Fruit fly (Drosophila melanogaster) whole organism, embryonic: ENCODE results near the gene Wwox.

Experiments
- Aef1 ChIP-seq: fragments of 200-800 bp; sonication (Bioruptor generic); IDR thresholded peaks from 3 replicates; pipeline ENCODE4 v1.3.6; 2022; ENCODE audit warnings: missing biosample characterization, missing genetic modification characterization
- Bgb ChIP-seq: fragments of 200-800 bp; sonication (Bioruptor generic); IDR thresholded peaks from 2 replicates; pipeline ENCODE4 v1.3.6; 2022; ENCODE audit warnings: missing biosample characterization, missing genetic modification characterization; ENCODE audit not compliant: partially characterized antibody
- Bteb2 ChIP-seq: fragments of 200-800 bp; sonication (Bioruptor generic); optimal IDR thresholded peaks from 2 replicates; lab custom pipeline; 2016; ENCODE audit warnings: missing biosample characterization, missing genetic modification characterization
- C15 ChIP-seq: fragments of 200-800 bp; sonication (Bioruptor generic); IDR thresholded peaks from 3 replicates; pipeline ENCODE4 v1.3.6; 2022; ENCODE audit warnings: missing biosample characterization, missing genetic modification characterization
- CG11093 ChIP-seq: fragments of 200-800 bp; sonication (Bioruptor generic); IDR thresholded peaks from 3 replicates; pipeline ENCODE4 v1.3.6; 2022; ENCODE audit warnings: missing biosample characterization, missing genetic modification characterization
- CG12299 ChIP-seq: fragments of 200-800 bp; sonication (Bioruptor generic); optimal IDR thresholded peaks from 2 replicates; lab custom pipeline; 2018; ENCODE audit warnings: missing biosample characterization, mild to moderate bottlenecking, missing genetic modification characterization
- CG13624 ChIP-seq: fragments of 200-800 bp; sonication (Bioruptor generic); optimal IDR thresholded peaks from 2 replicates; lab custom pipeline; 2016; ENCODE audit warnings: missing biosample characterization, missing genetic modification characterization
- CG1647 ChIP-seq: fragments of 200-800 bp; sonication (Bioruptor generic); optimal IDR thresholded peaks from 3 replicates; lab custom pipeline; 2016; ENCODE audit warnings: missing biosample characterization, missing genetic modification characterization
- CG16815 ChIP-seq: fragments of 200-800 bp; sonication (Bioruptor generic); optimal IDR thresholded peaks from 3 replicates; lab custom pipeline; 2017; ENCODE audit warnings: missing biosample characterization, mild to moderate bottlenecking, missing genetic modification characterization
- CG17568 ChIP-seq: fragments of 200-800 bp; sonication (Bioruptor generic); optimal IDR thresholded peaks from 2 replicates; lab custom pipeline; 2018; ENCODE audit warnings: missing biosample characterization, mild to moderate bottlenecking, missing genetic modification characterization, moderate library complexity
- CG18476 ChIP-seq: fragments of 200-800 bp; sonication (Bioruptor generic); optimal IDR thresholded peaks from 2 replicates; lab custom pipeline; 2016; ENCODE audit warnings: missing biosample characterization, mild to moderate bottlenecking, missing genetic modification characterization
- CG2712 ChIP-seq: fragments of 200-800 bp; optimal IDR thresholded peaks from 3 replicates; lab custom pipeline; 2019; ENCODE audit warnings: missing biosample characterization, mild to moderate bottlenecking, missing genetic modification characterization, moderate library complexity
- CG2875 ChIP-seq: fragments of 200-800 bp; sonication (Bioruptor generic); optimal IDR thresholded peaks from 2 replicates; lab custom pipeline; 2017; ENCODE audit warnings: missing biosample characterization, mild to moderate bottlenecking, missing genetic modification characterization, missing genetic modification reagents
- CG32772 ChIP-seq: fragments of 200-800 bp; sonication (Bioruptor generic); IDR thresholded peaks from 2 replicates; pipeline ENCODE4 v1.3.6; 2022; ENCODE audit warnings: missing biosample characterization, missing genetic modification characterization
- CG3281 ChIP-seq: fragments of 200-800 bp; sonication (Bioruptor generic); optimal IDR thresholded peaks from 3 replicates; lab custom pipeline; 2017; ENCODE audit warnings: missing biosample characterization, mild to moderate bottlenecking, missing genetic modification characterization
- CG34224 ChIP-seq: fragments of 200-800 bp; sonication (Bioruptor generic); IDR thresholded peaks from 3 replicates; pipeline ENCODE4 v1.3.6; 2022; ENCODE audit warnings: missing biosample characterization, missing genetic modification characterization; ENCODE audit not compliant: partially characterized antibody
- CG5245 ChIP-seq: fragments of 200-800 bp; sonication (Bioruptor generic); optimal IDR thresholded peaks from 3 replicates; lab custom pipeline; 2016; ENCODE audit warnings: missing biosample characterization, missing genetic modification characterization
- CG6175 ChIP-seq: fragments of 200-800 bp; sonication (Bioruptor generic); IDR thresholded peaks from 3 replicates; pipeline ENCODE4 v1.3.6; 2022; ENCODE audit warnings: missing biosample characterization, missing genetic modification characterization
- CG6272 ChIP-seq: fragments of 200-800 bp; sonication (Bioruptor generic); IDR thresholded peaks from 2 replicates; pipeline ENCODE4 v1.3.6; 2022; ENCODE audit warnings: missing biosample characterization, missing genetic modification characterization
- CG6683 ChIP-seq: fragments of 200-800 bp; sonication (Bioruptor generic); optimal IDR thresholded peaks from 2 replicates; lab custom pipeline; 2017; ENCODE audit warnings: missing biosample characterization, mild to moderate bottlenecking, missing genetic modification characterization, missing genetic modification reagents
- CG6791 ChIP-seq: fragments of 200-800 bp; sonication (Bioruptor generic); IDR thresholded peaks from 3 replicates; pipeline ENCODE4 v1.3.6; 2022; ENCODE audit warnings: missing biosample characterization, missing genetic modification characterization; ENCODE audit not compliant: partially characterized antibody
- CG8290 ChIP-seq, 3 experiments: fragments of 200-800 bp; sonication (Bioruptor generic); optimal IDR thresholded peaks; 2 replicates each; lab custom pipeline; 2016 to 2019; ENCODE audit warnings: missing biosample characterization in 3 of 3, missing genetic modification characterization in 3 of 3, mild to moderate bottlenecking in 2 of 3, moderate library complexity in 1 of 3
- CG8944 ChIP-seq: fragments of 200-800 bp; sonication (Bioruptor generic); optimal IDR thresholded peaks from 3 replicates; lab custom pipeline; 2016; ENCODE audit warnings: missing biosample characterization, missing genetic modification characterization
- CG9437 ChIP-seq: fragments of 200-800 bp; sonication (Bioruptor generic); optimal IDR thresholded peaks from 2 replicates; lab custom pipeline; 2018; ENCODE audit warnings: missing biosample characterization, mild to moderate bottlenecking, missing genetic modification characterization
- CG9797 ChIP-seq: fragments of 200-800 bp; sonication (Bioruptor generic); optimal IDR thresholded peaks from 3 replicates; lab custom pipeline; 2018; ENCODE audit warnings: missing biosample characterization, mild to moderate bottlenecking, missing genetic modification characterization
- Doc3 ChIP-seq: fragments of 200-800 bp; sonication (Bioruptor generic); IDR thresholded peaks from 3 replicates; pipeline ENCODE4 v1.3.6; 2022; ENCODE audit warnings: missing biosample characterization, missing genetic modification characterization; ENCODE audit not compliant: partially characterized antibody
- HLH4C ChIP-seq: fragments of 200-800 bp; sonication (Bioruptor generic); IDR thresholded peaks from 3 replicates; pipeline ENCODE4 v1.3.6; 2022; ENCODE audit warnings: missing biosample characterization, missing genetic modification characterization; ENCODE audit not compliant: partially characterized antibody
- HmgZ ChIP-seq: fragments of 200-800 bp; sonication (Bioruptor generic); optimal IDR thresholded peaks from 2 replicates; lab custom pipeline; 2018; ENCODE audit warnings: missing biosample characterization, mild to moderate bottlenecking, missing genetic modification characterization
- Lhr ChIP-seq: fragments of 200-800 bp; sonication (Bioruptor generic); optimal IDR thresholded peaks from 3 replicates; lab custom pipeline; 2017; ENCODE audit warnings: mild to moderate bottlenecking, missing biosample characterization, missing genetic modification reagents, missing genetic modification characterization
- MBD-R2 ChIP-seq: fragments of 200-800 bp; sonication (Bioruptor generic); IDR thresholded peaks from 2 replicates; pipeline ENCODE4 v1.3.6; 2022; ENCODE audit warnings: missing biosample characterization, missing genetic modification characterization
- Scr ChIP-seq: fragments of 200-800 bp; sonication (Bioruptor generic); IDR thresholded peaks from 2 replicates; pipeline ENCODE4 v1.3.6; 2022; ENCODE audit warnings: missing biosample characterization, missing genetic modification characterization; ENCODE audit not compliant: partially characterized antibody
- Ssrp ChIP-seq: fragments of 200-800 bp; sonication (Bioruptor generic); optimal IDR thresholded peaks from 2 replicates; lab custom pipeline; 2018; ENCODE audit warnings: missing biosample characterization, mild to moderate bottlenecking, missing genetic modification characterization, moderate library complexity
- bbx ChIP-seq: fragments of 200-800 bp; sonication (Bioruptor generic); IDR thresholded peaks from 2 replicates; pipeline ENCODE4 v1.3.6; 2022; ENCODE audit warnings: missing biosample characterization, missing genetic modification characterization; ENCODE audit not compliant: partially characterized antibody
- da ChIP-seq: fragments of 200-800 bp; sonication (Bioruptor generic); optimal IDR thresholded peaks from 2 replicates; lab custom pipeline; 2016; ENCODE audit warnings: missing biosample characterization, missing genetic modification characterization
- fd64A ChIP-seq: fragments of 200-800 bp; sonication (Bioruptor generic); optimal IDR thresholded peaks from 3 replicates; lab custom pipeline; 2018; ENCODE audit warnings: missing biosample characterization, mild to moderate bottlenecking, missing genetic modification characterization
- gcm ChIP-seq: fragments of 200-800 bp; sonication (Bioruptor generic); optimal IDR thresholded peaks from 2 replicates; lab custom pipeline; 2019; ENCODE audit warnings: missing biosample characterization, mild to moderate bottlenecking, missing genetic modification characterization, moderate library complexity
- gem ChIP-seq: fragments of 200-800 bp; sonication (Bioruptor generic); optimal IDR thresholded peaks from 2 replicates; lab custom pipeline; 2019; ENCODE audit warnings: missing biosample characterization, mild to moderate bottlenecking, missing genetic modification characterization, moderate library complexity
- grau ChIP-seq: fragments of 200-800 bp; optimal IDR thresholded peaks from 3 replicates; lab custom pipeline; 2019; ENCODE audit warnings: missing biosample characterization, mild to moderate bottlenecking, missing genetic modification characterization, moderate library complexity
- grn ChIP-seq: fragments of 200-800 bp; sonication (Bioruptor generic); optimal IDR thresholded peaks from 3 replicates; lab custom pipeline; 2017; ENCODE audit warnings: missing biosample characterization, missing genetic modification characterization
- gsb-n ChIP-seq: fragments of 200-800 bp; sonication (Bioruptor generic); optimal IDR thresholded peaks from 3 replicates; lab custom pipeline; 2018; ENCODE audit warnings: missing biosample characterization, mild to moderate bottlenecking, missing genetic modification characterization
- hkb ChIP-seq, 2 experiments: fragments of 200-800 bp in 1 of 2; fragments of >200 bp in 1 of 2; sonication (Bioruptor generic) in 1 of 2; IDR thresholded peaks in 1 of 2; optimal IDR thresholded peaks in 1 of 2; 2 replicates each; pipeline versions ENCODE4 v1.3.6 to Lab custom; 2017 to 2022; ENCODE audit warnings: missing biosample characterization in 1 of 2, missing genetic modification characterization in 1 of 2
- pzg ChIP-seq: fragments of 200-800 bp; sonication (Bioruptor generic); optimal IDR thresholded peaks from 3 replicates; lab custom pipeline; 2018; ENCODE audit warnings: missing biosample characterization, mild to moderate bottlenecking, missing genetic modification characterization, moderate library complexity
- sr ChIP-seq: fragments of 200-800 bp; sonication (Bioruptor generic); IDR thresholded peaks from 3 replicates; pipeline ENCODE4 v1.3.6; 2022; ENCODE audit warnings: missing biosample characterization, missing genetic modification characterization
- stwl ChIP-seq: fragments of 200-800 bp; sonication (Bioruptor generic); optimal IDR thresholded peaks from 3 replicates; lab custom pipeline; 2018; ENCODE audit warnings: missing biosample characterization, mild to moderate bottlenecking, missing genetic modification characterization, moderate library complexity
- tin ChIP-seq: fragments of 200-800 bp; sonication (Bioruptor generic); optimal IDR thresholded peaks from 3 replicates; lab custom pipeline; 2016; ENCODE audit warnings: missing biosample characterization, missing genetic modification characterization
- toy ChIP-seq: fragments of 200-800 bp; sonication (Bioruptor generic); IDR thresholded peaks from 2 replicates; pipeline ENCODE4 v1.3.6; 2022; ENCODE audit warnings: missing biosample characterization, missing genetic modification characterization
- vnd ChIP-seq: fragments of 200-800 bp; sonication (Bioruptor generic); IDR thresholded peaks from 3 replicates; pipeline ENCODE4 v1.3.6; 2022; ENCODE audit warnings: missing biosample characterization, missing genetic modification characterization; ENCODE audit not compliant: partially characterized antibody
- zen ChIP-seq: fragments of 200-800 bp; sonication (Bioruptor generic); optimal IDR thresholded peaks from 3 replicates; lab custom pipeline; 2018; ENCODE audit warnings: missing biosample characterization, mild to moderate bottlenecking, missing genetic modification characterization, moderate library complexity
- zfh2 ChIP-seq: fragments of 200-800 bp; sonication (Bioruptor generic); optimal IDR thresholded peaks from 2 replicates; lab custom pipeline; 2016; ENCODE audit warnings: missing biosample characterization, missing genetic modification characterization

The Wwox gene

DNA sequence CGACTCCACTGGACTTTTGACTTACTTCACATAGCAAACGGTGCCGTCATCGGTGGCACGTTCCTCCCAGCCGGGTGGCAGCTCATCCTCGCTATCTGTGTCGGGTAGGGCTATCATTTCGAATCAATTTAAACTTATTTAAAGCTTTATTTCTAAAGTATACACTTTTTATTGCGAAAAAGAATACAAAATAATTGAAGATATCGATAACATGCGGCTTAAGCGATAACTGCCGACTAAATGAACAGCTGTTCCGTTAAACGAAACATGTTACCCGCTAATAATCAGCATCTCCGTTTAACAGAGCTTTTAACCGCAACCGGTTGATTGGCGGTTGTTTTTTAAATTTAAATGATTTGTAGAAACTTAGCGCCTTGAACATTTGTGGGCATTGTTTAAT lies at the start of gene Wwox:
Gene Wwox (minus strand): TSS at position 215 of the 400 bp plus-strand sequence.
- TF ChIP-seq Ssrp (tag; lab: Kevin White, UChicago): no peak
- no peak for TF ChIP-seq zfh2 (GFP tag; lab: Kevin White, UChicago)
- no peak for TF ChIP-seq C15 (GFP tag; lab: Robert Waterston, UW)
- TF ChIP-seq gcm (GFP tag; lab: Kevin White, UChicago): no peak
- no peak for TF ChIP-seq Bteb2
- TF ChIP-seq CG16815 (GFP tag; lab: Kevin White, UChicago): no peak
- peak; percentile 69 for TF ChIP-seq HLH4C (GFP tag; lab: Robert Waterston, UW)
- peak; percentile 39; the same call in 2 of the 3 replicates for TF ChIP-seq CG6791 (GFP tag; lab: Robert Waterston, UW)
- no peak for TF ChIP-seq grau (tag; lab: Kevin White, UChicago)
- no peak for TF ChIP-seq grn (GFP tag; lab: Kevin White, UChicago)
- no peak for TF ChIP-seq CG6272 (GFP tag; lab: Robert Waterston, UW)
- TF ChIP-seq CG2712 (tag; lab: Kevin White, UChicago): no peak
- TF ChIP-seq Lhr: no peak
- no peak for TF ChIP-seq CG11093 (GFP tag; lab: Robert Waterston, UW)
- peak; percentile 54; the same call in 1 of the 2 replicates for TF ChIP-seq Bgb (GFP tag; lab: Robert Waterston, UW)
- TF ChIP-seq CG5245: no peak
- TF ChIP-seq da (GFP tag; lab: Kevin White, UChicago): no peak
- TF ChIP-seq Scr (GFP tag; lab: Robert Waterston, UW): peak; percentile 63
- TF ChIP-seq CG6175: no peak
- no peak for TF ChIP-seq toy (GFP tag; lab: Robert Waterston, UW)
- no peak for TF ChIP-seq HmgZ (tag; lab: Kevin White, UChicago)
- no peak for TF ChIP-seq gem (tag; lab: Kevin White, UChicago)
- no peak for TF ChIP-seq CG8290 (GFP tag; optimal IDR thresholded peaks at IDR 0.05; lab: Kevin White, UChicago)
- no peak for TF ChIP-seq CG8290 (tag; optimal IDR thresholded peaks at IDR 0.05; lab: Kevin White, UChicago)
- TF ChIP-seq CG8944 (GFP tag; lab: Kevin White, UChicago): no peak
- TF ChIP-seq zen (tag; lab: Kevin White, UChicago): no peak
- no peak for TF ChIP-seq Aef1 (GFP tag; lab: Robert Waterston, UW)
- TF ChIP-seq MBD-R2 (GFP tag; lab: Robert Waterston, UW): peak; percentile 20; the same call in 1 of the 2 replicates
- TF ChIP-seq CG32772 (GFP tag; lab: Robert Waterston, UW): no peak
- no peak for TF ChIP-seq CG9437 (GFP tag; lab: Kevin White, UChicago)
- TF ChIP-seq tin (GFP tag; lab: Kevin White, UChicago): no peak
- TF ChIP-seq CG13624: no peak
- no peak for TF ChIP-seq CG9797 (GFP tag; lab: Kevin White, UChicago)
- peak; percentile 56; the same call in 2 of the 3 replicates for TF ChIP-seq Doc3 (GFP tag; lab: Robert Waterston, UW)
- TF ChIP-seq CG6683 (GFP tag; lab: Kevin White, UChicago): no peak
- TF ChIP-seq CG18476 (GFP tag; lab: Kevin White, UChicago): no peak
- TF ChIP-seq CG12299 (tag; lab: Kevin White, UChicago): no peak
- no peak for TF ChIP-seq CG2875
- no peak for TF ChIP-seq CG17568
- peak; percentile 30 for TF ChIP-seq pzg (GFP tag; lab: Kevin White, UChicago)
- peak; percentile 63; the same call in 1 of the 2 replicates for TF ChIP-seq bbx (GFP tag; lab: Robert Waterston, UW)
- no peak for TF ChIP-seq sr
- no peak for TF ChIP-seq gsb-n (tag; lab: Kevin White, UChicago)
- TF ChIP-seq CG1647 (GFP tag; lab: Kevin White, UChicago): no peak
- TF ChIP-seq stwl (tag; lab: Kevin White, UChicago): peak; percentile 22
- peak; percentile 28; the same call in 1 of the 3 replicates for TF ChIP-seq vnd (GFP tag; lab: Robert Waterston, UW)
- no peak for TF ChIP-seq fd64A (GFP tag; lab: Kevin White, UChicago)
- TF ChIP-seq CG3281 (GFP tag; lab: Kevin White, UChicago): no peak
- no peak for TF ChIP-seq hkb (optimal IDR thresholded peaks at IDR 0.05; lab: Kevin White, UChicago)
- TF ChIP-seq hkb (GFP tag; IDR thresholded peaks at IDR 0.05; lab: Robert Waterston, UW): no peak
- TF ChIP-seq CG34224 (GFP tag; lab: Robert Waterston, UW): peak; percentile 83
